Fruit fly (Drosophila melanogaster): ENCODE results near the gene CG13288.

Gene CG13288

dm6 chr3L:5923646-5924122 lies 16.5 kb downstream of the CG13288 start, which contains the start of gene CG33523:
TSS of gene CG33523 (plus strand) at chr3L:5923862.
- no peak for TF ChIP-seq tai (GFP tag; optimal IDR thresholded peaks at IDR 0.05)

- TF ChIP-seq Hr78 (GFP tag; optimal IDR thresholded peaks at IDR 0.05) = no peak
- peak; percentile 31 for TF ChIP-seq h (GFP tag; optimal IDR thresholded peaks at IDR 0.05)
- no peak for TF ChIP-seq brk (GFP tag; optimal IDR thresholded peaks at IDR 0.05)
- TF ChIP-seq Hnf4 (GFP tag; optimal IDR thresholded peaks at IDR 0.05) = no peak
- TF ChIP-seq HLH106 (tag; optimal IDR thresholded peaks at IDR 0.05) = no peak
- no peak for TF ChIP-seq ey (GFP tag; optimal IDR thresholded peaks at IDR 0.05)
- no peak for TF ChIP-seq Myc (optimal IDR thresholded peaks at IDR 0.05)
- TF ChIP-seq CrebA (GFP tag; optimal IDR thresholded peaks at IDR 0.05; ENCODE audit: borderline replicate concordance) = no peak
- peak; percentile 66 for TF ChIP-seq Dif (GFP tag; optimal IDR thresholded peaks at IDR 0.05; ENCODE audit: partially characterized antibody)
- no peak for TF ChIP-seq Mio (GFP tag; optimal IDR thresholded peaks at IDR 0.05)
- TF ChIP-seq dl (GFP tag; optimal IDR thresholded peaks at IDR 0.05; ENCODE audit: insufficient read depth in 1 of 2, partially characterized antibody in 2 of 2) = peak; percentile 11 to 28
- no peak for TF ChIP-seq pan (optimal IDR thresholded peaks at IDR 0.05)
- no peak for TF ChIP-seq CG32264 (GFP tag; optimal IDR thresholded peaks at IDR 0.05)
- TF ChIP-seq Abd-B (GFP tag; optimal IDR thresholded peaks at IDR 0.05) = no peak
- TF ChIP-seq Hr83 (GFP tag; optimal IDR thresholded peaks at IDR 0.05; ENCODE audit: poor library complexity, severe bottlenecking) = no peak
- TF ChIP-seq fru (GFP tag; optimal IDR thresholded peaks at IDR 0.05) = no peak
- TF ChIP-seq rgr (GFP tag; optimal IDR thresholded peaks at IDR 0.05) = peak; percentile 18
- TF ChIP-seq sage (GFP tag; optimal IDR thresholded peaks at IDR 0.05) = no peak
- TF ChIP-seq Jra (GFP tag; optimal IDR thresholded peaks at IDR 0.05) = no peak
- no peak for TF ChIP-seq woc (GFP tag; optimal IDR thresholded peaks at IDR 0.05)
- peak in 1 of 2 experiments; percentile 33 for TF ChIP-seq foxo (GFP tag; optimal IDR thresholded peaks at IDR 0.05)
- no peak for TF ChIP-seq br (GFP tag; optimal IDR thresholded peaks at IDR 0.05)
- TF ChIP-seq jim (GFP tag; optimal IDR thresholded peaks at IDR 0.05) = no peak
- TF ChIP-seq OdsH (GFP tag; optimal IDR thresholded peaks at IDR 0.05) = peak; percentile 19
- no peak for TF ChIP-seq Dfd (GFP tag; optimal IDR thresholded peaks at IDR 0.05)
- TF ChIP-seq CG9705 (GFP tag; optimal IDR thresholded peaks at IDR 0.05) = no peak
- no peak for TF ChIP-seq usp (GFP tag; optimal IDR thresholded peaks at IDR 0.05)
- peak; percentile 34 for TF ChIP-seq Sp1 (GFP tag; optimal IDR thresholded peaks at IDR 0.05)
- TF ChIP-seq tai (GFP tag; optimal IDR thresholded peaks at IDR 0.05) = no peak
- TF ChIP-seq dsf (GFP tag; optimal IDR thresholded peaks at IDR 0.05; ENCODE audit: borderline replicate concordance) = no peak
- no peak for TF ChIP-seq sv (GFP tag; optimal IDR thresholded peaks at IDR 0.05)
- no peak for TF ChIP-seq lola (GFP tag; optimal IDR thresholded peaks at IDR 0.05)
- no peak for TF ChIP-seq dmrt93B (GFP tag; optimal IDR thresholded peaks at IDR 0.05)
- TF ChIP-seq Vsx2 (GFP tag; optimal IDR thresholded peaks at IDR 0.05; ENCODE audit: partially characterized antibody) = no peak
- no peak for TF ChIP-seq N (GFP tag; optimal IDR thresholded peaks at IDR 0.05)
- no peak for TF ChIP-seq Rel (GFP tag; optimal IDR thresholded peaks at IDR 0.05)
- peak; percentile 2 for TF ChIP-seq Rel (tag; optimal IDR thresholded peaks at IDR 0.05)
- no peak for TF ChIP-seq psq (GFP tag; optimal IDR thresholded peaks at IDR 0.05)
- no peak for TF ChIP-seq GATAd (GFP tag; optimal IDR thresholded peaks at IDR 0.05)
These were observed 19.1 kb downstream of the CG13288 start for dm6 chr3L:5926015-5926988.
